Worm (Caenorhabditis elegans): ENCODE measurements around the gene oig-4.

oig-4 gene

DNA sequence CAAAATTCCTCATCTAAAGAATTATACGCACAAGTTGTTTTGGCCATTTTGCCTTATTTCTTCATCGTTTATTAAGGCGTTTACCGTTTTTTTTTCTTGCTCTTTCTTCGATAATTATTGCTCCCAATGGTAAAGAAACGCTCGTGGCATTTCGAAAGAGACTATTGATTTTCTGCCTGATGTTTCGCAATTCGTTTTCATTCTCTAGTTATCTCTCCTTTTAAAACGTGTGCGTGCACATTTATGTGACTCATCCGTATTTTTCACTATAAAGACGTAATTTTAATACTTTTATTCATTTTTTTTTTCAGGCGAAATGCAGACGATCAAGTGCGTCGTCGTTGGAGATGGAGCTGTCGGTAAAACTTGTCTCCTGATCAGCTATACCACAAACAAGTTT, 2.8 kb downstream of the oig-4 start, which contains the start of gene cdc-42:
Gene cdc-42, plus strand, starts transcription at position 312 of the 400 bp plus-strand sequence.
- no peak for TF ChIP-seq ceh-82 (tag; optimal IDR thresholded peaks at IDR 0.05)
- TF ChIP-seq ama-1 (optimal IDR thresholded peaks at IDR 0.05) = peak; percentile 16
- no peak for TF ChIP-seq lsy-12 (tag; optimal IDR thresholded peaks at IDR 0.05)
- TF ChIP-seq skn-1 (tag; optimal IDR thresholded peaks at IDR 0.05) = no peak
- no peak for TF ChIP-seq egl-5 (tag; optimal IDR thresholded peaks at IDR 0.05)
- TF ChIP-seq nhr-12 (tag; optimal IDR thresholded peaks at IDR 0.05) = no peak

DNA sequence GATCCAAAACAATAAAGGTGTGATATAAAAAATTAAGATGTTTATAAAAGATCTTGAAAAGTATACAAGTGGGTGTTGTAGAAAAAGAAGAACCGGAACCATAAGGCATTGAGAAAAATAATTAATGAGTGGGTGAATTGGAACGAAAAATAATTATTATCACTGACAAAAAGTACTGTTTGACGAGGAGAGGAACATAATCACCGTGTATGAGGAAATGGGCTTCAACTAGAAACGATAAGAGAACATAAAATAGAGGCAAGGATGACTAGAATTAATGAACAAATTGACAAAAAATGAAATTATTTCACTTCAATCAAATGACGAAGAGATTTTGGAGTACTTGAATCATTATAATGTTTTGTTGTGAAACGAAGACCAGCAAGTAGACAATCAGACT, 4.9 kb downstream of the oig-4 start:
- TF ChIP-seq lin-39 (tag; optimal IDR thresholded peaks at IDR 0.05) (no peak), elt-2 (tag; optimal IDR thresholded peaks at IDR 0.05) (peak; percentile 37), skn-1 (tag; optimal IDR thresholded peaks at IDR 0.05) (no peak), ztf-4 (tag; optimal IDR thresholded peaks at IDR 0.05) (no peak), fkh-2 (tag; optimal IDR thresholded peaks at IDR 0.05) (no peak), pha-4 (tag; optimal IDR thresholded peaks at IDR 0.05) (peak; percentile 5), pqm-1 (tag; optimal IDR thresholded peaks at IDR 0.05) (peak; percentile 52), nhr-28 (tag; optimal IDR thresholded peaks at IDR 0.05) (no peak)

ce11 chrII:7620413-7620812, 7.1 kb downstream of the oig-4 start, which contains the start of gene R07G3.8:
TSS of gene R07G3.8 (minus strand) at chrII:7620513.
- TF ChIP-seq fos-1 (tag; optimal IDR thresholded peaks at IDR 0.05) (no peak), ceh-28 (tag; optimal IDR thresholded peaks at IDR 0.05) (no peak), hmg-11 (tag; optimal IDR thresholded peaks at IDR 0.05) (no peak), skn-1 (tag; optimal IDR thresholded peaks at IDR 0.05) (no peak), ceh-9 (tag; optimal IDR thresholded peaks at IDR 0.05) (no peak), jun-1 (tag; optimal IDR thresholded peaks at IDR 0.05) (no peak), egl-5 (tag; optimal IDR thresholded peaks at IDR 0.05) (no peak), nfya-1 (tag; optimal IDR thresholded peaks at IDR 0.05; ENCODE audit: insufficient read depth) (no peak), pha-4 (tag; optimal IDR thresholded peaks at IDR 0.05) (no peak), elt-3 (tag; optimal IDR thresholded peaks at IDR 0.05) (no peak), lin-39 (tag; optimal IDR thresholded peaks at IDR 0.05) (no peak), daf-12 (tag; optimal IDR thresholded peaks at IDR 0.05) (no peak), pqm-1 (tag; optimal IDR thresholded peaks at IDR 0.05) (no peak)

DNA sequence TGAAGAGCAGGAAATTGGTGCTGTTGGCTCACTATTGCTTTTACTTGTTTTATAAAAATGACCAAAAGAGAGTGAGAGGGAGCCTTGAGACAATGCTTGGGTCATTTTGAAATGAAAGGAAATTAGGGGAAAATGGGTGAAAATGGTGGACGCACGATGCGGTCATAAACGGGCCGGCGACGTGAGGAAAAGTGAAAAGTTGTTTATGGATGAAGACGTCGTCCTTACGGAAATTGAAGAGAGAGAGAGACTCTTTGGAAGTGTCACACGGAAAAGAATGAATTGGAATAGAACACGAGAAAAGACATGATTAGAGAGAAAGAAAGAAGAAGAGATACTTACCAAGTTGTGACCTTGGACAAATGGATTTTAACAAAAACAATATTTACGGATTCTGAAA, 8.2 kb downstream of the oig-4 start:
- TF ChIP-seq nhr-23 (tag; optimal IDR thresholded peaks at IDR 0.05) (peak; percentile 36), lin-39 (tag; optimal IDR thresholded peaks at IDR 0.05) (no peak)

ce11 chrII:7623466-7623865, 10.1 kb downstream of the oig-4 start:
- no peak for TF ChIP-seq unc-39 (tag; optimal IDR thresholded peaks at IDR 0.05)
- no peak for TF ChIP-seq eor-1 (tag; optimal IDR thresholded peaks at IDR 0.05)
- no peak for TF ChIP-seq nhr-23 (tag; optimal IDR thresholded peaks at IDR 0.05)
- TF ChIP-seq nhr-43 (tag; optimal IDR thresholded peaks at IDR 0.05; ENCODE audit: poor library complexity, severe bottlenecking) = no peak
- TF ChIP-seq pqm-1 (tag; optimal IDR thresholded peaks at IDR 0.05) = peak; percentile 38
- TF ChIP-seq daf-12 (tag; optimal IDR thresholded peaks at IDR 0.05) = no peak
- TF ChIP-seq lsy-12 (tag; optimal IDR thresholded peaks at IDR 0.05) = no peak
- no peak for TF ChIP-seq elt-3 (tag; optimal IDR thresholded peaks at IDR 0.05)
- no peak for TF ChIP-seq ceh-9 (tag; optimal IDR thresholded peaks at IDR 0.05)
- TF ChIP-seq nfya-1 (tag; optimal IDR thresholded peaks at IDR 0.05; ENCODE audit: insufficient read depth) = peak; percentile 7
- peak; percentile 76 for TF ChIP-seq elt-2 (tag; optimal IDR thresholded peaks at IDR 0.05)
- TF ChIP-seq pha-4 (tag; optimal IDR thresholded peaks at IDR 0.05) = peak; percentile 70
- no peak for TF ChIP-seq zag-1 (tag; optimal IDR thresholded peaks at IDR 0.05)
- TF ChIP-seq nhr-67 (tag; optimal IDR thresholded peaks at IDR 0.05) = no peak
- peak; percentile 43 for TF ChIP-seq jun-1 (tag; optimal IDR thresholded peaks at IDR 0.05)
- TF ChIP-seq lin-15B (tag; optimal IDR thresholded peaks at IDR 0.05) = no peak

DNA sequence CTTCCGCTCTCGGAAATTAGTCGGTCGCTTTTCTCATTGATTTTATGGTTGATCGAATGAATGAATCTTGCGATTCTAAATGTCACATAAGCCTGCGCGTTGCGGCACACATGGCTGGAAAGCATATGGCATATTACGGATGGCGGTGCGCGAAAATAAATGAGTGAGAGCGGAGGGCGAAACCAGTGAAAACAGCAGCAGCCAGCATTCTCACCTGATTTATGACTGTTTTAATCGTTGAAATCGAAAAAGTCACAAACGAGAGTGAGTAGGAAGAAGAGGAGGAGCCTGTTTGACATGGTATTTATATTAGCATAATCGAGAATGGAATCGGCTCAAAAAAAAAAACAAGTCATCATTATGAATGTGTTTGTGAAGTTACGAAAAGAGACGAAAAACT, 10.9 kb downstream of the oig-4 start:
- no peak for TF ChIP-seq daf-12 (tag; optimal IDR thresholded peaks at IDR 0.05)

ce11 chrII:7624995-7625394, 11.7 kb downstream of the oig-4 start:
- no peak for TF ChIP-seq ama-1 (optimal IDR thresholded peaks at IDR 0.05)
- TF ChIP-seq nfya-1 (tag; optimal IDR thresholded peaks at IDR 0.05; ENCODE audit: insufficient read depth) = peak; percentile 33
